Worm (Caenorhabditis elegans): ENCODE measurements around the gene somi-1.

The somi-1 gene

ce11 chrV:13373643-13374042 is 17.6 kb downstream of the somi-1 start:
- TF ChIP-seq R02D3.7 (tag; optimal IDR thresholded peaks at IDR 0.05), result no peak
- TF ChIP-seq zag-1 (tag; optimal IDR thresholded peaks at IDR 0.05), result no peak
- TF ChIP-seq aly-2 (tag; optimal IDR thresholded peaks at IDR 0.05), result no peak
- TF ChIP-seq nhr-21 (tag; optimal IDR thresholded peaks at IDR 0.05), result peak; percentile 68
- TF ChIP-seq ama-1 (optimal IDR thresholded peaks at IDR 0.05), result no peak
- peak; percentile 91 for TF ChIP-seq fos-1 (tag; optimal IDR thresholded peaks at IDR 0.05)
- no peak for TF ChIP-seq alr-1 (tag; optimal IDR thresholded peaks at IDR 0.05)
- TF ChIP-seq nhr-129 (tag; optimal IDR thresholded peaks at IDR 0.05), result peak; percentile 31
- TF ChIP-seq nhr-6 (tag; optimal IDR thresholded peaks at IDR 0.05), result no peak
- TF ChIP-seq sma-3 (GFP tag; optimal IDR thresholded peaks at IDR 0.05), result peak; percentile 52
- no peak for TF ChIP-seq lin-39 (tag; optimal IDR thresholded peaks at IDR 0.05)
- TF ChIP-seq nhr-237 (tag; optimal IDR thresholded peaks at IDR 0.05), result no peak
- no peak for TF ChIP-seq unc-62 (GFP tag; optimal IDR thresholded peaks at IDR 0.05)
- peak; percentile 82 for TF ChIP-seq sma-9 (GFP tag; optimal IDR thresholded peaks at IDR 0.05)
- TF ChIP-seq sma-9 (tag; optimal IDR thresholded peaks at IDR 0.05), result no peak
- no peak for TF ChIP-seq ztf-4 (tag; optimal IDR thresholded peaks at IDR 0.05)
- TF ChIP-seq F13H6.1 (tag; optimal IDR thresholded peaks at IDR 0.05), result peak; percentile 46
- TF ChIP-seq nhr-11 (tag; optimal IDR thresholded peaks at IDR 0.05), result no peak
- peak; percentile 67 for TF ChIP-seq egl-27 (tag; optimal IDR thresholded peaks at IDR 0.05)
- TF ChIP-seq crh-2 (tag; optimal IDR thresholded peaks at IDR 0.05), result peak; percentile 62
- TF ChIP-seq gmeb-1 (tag; optimal IDR thresholded peaks at IDR 0.05), result peak; percentile 30
- peak; percentile 87 for TF ChIP-seq blmp-1 (tag; optimal IDR thresholded peaks at IDR 0.05; ENCODE audit: insufficient read depth)

ce11 chrV:13372821-13373220 is 18.4 kb downstream of the somi-1 start:
- no peak for TF ChIP-seq lin-11 (tag; optimal IDR thresholded peaks at IDR 0.05)
- TF ChIP-seq mdl-1 (tag; optimal IDR thresholded peaks at IDR 0.05), result no peak
- no peak for TF ChIP-seq aly-2 (tag; optimal IDR thresholded peaks at IDR 0.05)
- TF ChIP-seq nhr-23 (tag; optimal IDR thresholded peaks at IDR 0.05), result no peak
- TF ChIP-seq elt-3 (tag; optimal IDR thresholded peaks at IDR 0.05), result no peak
- TF ChIP-seq fos-1 (tag; optimal IDR thresholded peaks at IDR 0.05), result peak; percentile 77
- no peak for TF ChIP-seq gmeb-1 (tag; optimal IDR thresholded peaks at IDR 0.05)
- TF ChIP-seq nhr-10 (tag; optimal IDR thresholded peaks at IDR 0.05), result no peak
- TF ChIP-seq sma-3 (GFP tag; optimal IDR thresholded peaks at IDR 0.05), result no peak

- TF ChIP-seq lin-13 (GFP tag; optimal IDR thresholded peaks at IDR 0.05), result peak; percentile 64
- TF ChIP-seq mdl-1 (tag; optimal IDR thresholded peaks at IDR 0.05), result peak in 1 of 2 experiments; percentile 48
- TF ChIP-seq nhr-23 (tag; optimal IDR thresholded peaks at IDR 0.05), result no peak
- peak; percentile 58 for TF ChIP-seq ztf-4 (tag; optimal IDR thresholded peaks at IDR 0.05)
- no peak for TF ChIP-seq nhr-77 (tag; optimal IDR thresholded peaks at IDR 0.05)
- peak; percentile 77 for TF ChIP-seq sem-4 (tag; optimal IDR thresholded peaks at IDR 0.05)
- no peak for TF ChIP-seq lin-39 (tag; optimal IDR thresholded peaks at IDR 0.05)
- no peak for TF ChIP-seq unc-55 (GFP tag; optimal IDR thresholded peaks at IDR 0.05)
- no peak for TF ChIP-seq nhr-237 (tag; optimal IDR thresholded peaks at IDR 0.05)
- TF ChIP-seq fos-1 (tag; optimal IDR thresholded peaks at IDR 0.05), result peak; percentile 74
- TF ChIP-seq ceh-82 (tag; optimal IDR thresholded peaks at IDR 0.05), result no peak
- peak; percentile 35 for TF ChIP-seq C34F6.9 (tag; optimal IDR thresholded peaks at IDR 0.05)
- TF ChIP-seq ztf-1 (GFP tag; conservative IDR thresholded peaks at IDR 0.05), result no peak
- no peak for TF ChIP-seq ama-1 (optimal IDR thresholded peaks at IDR 0.05)
- TF ChIP-seq alr-1 (tag; optimal IDR thresholded peaks at IDR 0.05), result no peak
- TF ChIP-seq ceh-16 (tag; optimal IDR thresholded peaks at IDR 0.05), result peak; percentile 92
- TF ChIP-seq nhr-6 (tag; optimal IDR thresholded peaks at IDR 0.05), result no peak
- TF ChIP-seq peb-1 (tag; optimal IDR thresholded peaks at IDR 0.05), result no peak
- TF ChIP-seq egl-27 (tag; optimal IDR thresholded peaks at IDR 0.05), result peak; percentile 79
- TF ChIP-seq sma-9 (GFP tag; optimal IDR thresholded peaks at IDR 0.05), result peak; percentile 77
- no peak for TF ChIP-seq sma-9 (tag; optimal IDR thresholded peaks at IDR 0.05)
- peak; percentile 81 for TF ChIP-seq sma-3 (GFP tag; optimal IDR thresholded peaks at IDR 0.05)
- TF ChIP-seq skn-1 (tag; optimal IDR thresholded peaks at IDR 0.05), result no peak
- peak; percentile 83 for TF ChIP-seq F13H6.1 (tag; optimal IDR thresholded peaks at IDR 0.05)
- no peak for TF ChIP-seq nhr-11 (tag; optimal IDR thresholded peaks at IDR 0.05)
- peak; percentile 99 for TF ChIP-seq nhr-25 (tag; optimal IDR thresholded peaks at IDR 0.05)
- no peak for TF ChIP-seq unc-62 (GFP tag; optimal IDR thresholded peaks at IDR 0.05)
- no peak for TF ChIP-seq ZK546.5 (tag; optimal IDR thresholded peaks at IDR 0.05)
- TF ChIP-seq mbf-1 (tag; optimal IDR thresholded peaks at IDR 0.05), result no peak
- peak; percentile 63 for TF ChIP-seq gmeb-1 (tag; optimal IDR thresholded peaks at IDR 0.05)
- TF ChIP-seq zag-1 (tag; optimal IDR thresholded peaks at IDR 0.05), result no peak
- TF ChIP-seq dmd-4 (tag; optimal IDR thresholded peaks at IDR 0.05), result no peak
- TF ChIP-seq mab-5 (tag; optimal IDR thresholded peaks at IDR 0.05), result no peak
- no peak for TF ChIP-seq R02D3.7 (tag; optimal IDR thresholded peaks at IDR 0.05)
- TF ChIP-seq elt-1 (tag; optimal IDR thresholded peaks at IDR 0.05), result no peak
- TF ChIP-seq unc-39 (tag; optimal IDR thresholded peaks at IDR 0.05), result no peak
- TF ChIP-seq Y55F3AM.14 (GFP tag; optimal IDR thresholded peaks at IDR 0.05), result no peak
- TF ChIP-seq blmp-1 (tag; optimal IDR thresholded peaks at IDR 0.05; ENCODE audit: insufficient read depth), result peak; percentile 76
- TF ChIP-seq crh-2 (tag; optimal IDR thresholded peaks at IDR 0.05), result peak; percentile 76
- no peak for TF ChIP-seq elt-3 (tag; optimal IDR thresholded peaks at IDR 0.05)
- peak in 1 of 2 experiments; percentile 58 for TF ChIP-seq lsy-2 (tag; optimal IDR thresholded peaks at IDR 0.05)
- TF ChIP-seq aly-2 (tag; optimal IDR thresholded peaks at IDR 0.05), result no peak
- TF ChIP-seq nhr-129 (tag; optimal IDR thresholded peaks at IDR 0.05), result peak; percentile 87
- TF ChIP-seq lin-11 (tag; optimal IDR thresholded peaks at IDR 0.05), result no peak
- no peak for TF ChIP-seq snpc-4 (tag; optimal IDR thresholded peaks at IDR 0.05)
Observed at ce11 chrV:13371336-13371735, 19.9 kb downstream of the somi-1 start.

Data from whole organism, L2 larva.